Fruit fly (Drosophila melanogaster): ENCODE results near the gene Ssdp.

Gene Ssdp

DNA sequence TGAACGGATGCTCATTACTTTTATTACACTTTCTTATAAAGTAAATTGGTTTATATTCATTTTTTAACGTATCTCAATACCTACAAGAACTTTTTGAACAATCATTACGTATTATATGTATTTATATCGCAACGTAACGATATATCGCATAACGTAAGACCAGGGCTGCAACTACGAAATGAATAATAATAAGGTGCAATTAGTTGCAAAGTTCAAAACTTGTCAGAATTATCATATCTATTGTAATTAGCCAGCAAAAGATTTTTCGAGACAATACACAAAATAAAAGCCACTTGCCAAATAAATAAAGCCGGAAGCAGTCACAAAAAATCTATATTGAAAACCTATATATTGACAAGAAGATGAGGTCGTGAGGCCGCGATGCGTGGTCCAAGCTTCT is 15.9 kb upstream of the Ssdp start (continued):
- TF ChIP-seq emc (GFP tag; optimal IDR thresholded peaks at IDR 0.05), result no peak
- TF ChIP-seq NK7.1 (GFP tag; optimal IDR thresholded peaks at IDR 0.05), result no peak
- TF ChIP-seq zen (tag; optimal IDR thresholded peaks at IDR 0.05), result no peak
- no peak for TF ChIP-seq pho (GFP tag; optimal IDR thresholded peaks at IDR 0.05)
- no peak for TF ChIP-seq fd64A (GFP tag; optimal IDR thresholded peaks at IDR 0.05)
- TF ChIP-seq run (tag; optimal IDR thresholded peaks at IDR 0.05), result no peak
- no peak for TF ChIP-seq CG17912 (GFP tag; optimal IDR thresholded peaks at IDR 0.05)
- TF ChIP-seq phol (tag; optimal IDR thresholded peaks at IDR 0.05), result peak; percentile 37
- peak; percentile 24 for TF ChIP-seq pum (GFP tag; optimal IDR thresholded peaks at IDR 0.05)
- no peak for TF ChIP-seq maf-S (GFP tag; optimal IDR thresholded peaks at IDR 0.05)
- no peak for TF ChIP-seq fd102C (GFP tag; optimal IDR thresholded peaks at IDR 0.05)
- TF ChIP-seq CG8359 (GFP tag; optimal IDR thresholded peaks at IDR 0.05; ENCODE audit: borderline replicate concordance), result no peak
- peak; percentile 93 for TF ChIP-seq Med (GFP tag)
- peak; percentile 53 for TF ChIP-seq CG2116 (GFP tag; optimal IDR thresholded peaks at IDR 0.05)
- TF ChIP-seq CG7372 (GFP tag; IDR thresholded peaks at IDR 0.05), result no peak
- peak; percentile 24 for TF ChIP-seq Meics (GFP tag; optimal IDR thresholded peaks at IDR 0.05)
- no peak for TF ChIP-seq Hand (GFP tag; optimal IDR thresholded peaks at IDR 0.05)
- no peak for TF ChIP-seq Sin3A (optimal IDR thresholded peaks at IDR 0.05)
- no peak for TF ChIP-seq CG1024 (GFP tag; IDR thresholded peaks at IDR 0.05)
- no peak for TF ChIP-seq CG30431 (GFP tag; optimal IDR thresholded peaks at IDR 0.05)
- TF ChIP-seq org-1 (GFP tag; optimal IDR thresholded peaks at IDR 0.05), result no peak
- no peak for TF ChIP-seq CG31365 (tag; optimal IDR thresholded peaks at IDR 0.05)
- TF ChIP-seq MTF-1 (GFP tag; optimal IDR thresholded peaks at IDR 0.05; ENCODE audit: borderline replicate concordance), result no peak
- TF ChIP-seq CG13624 (GFP tag; optimal IDR thresholded peaks at IDR 0.05), result no peak
- no peak for TF ChIP-seq dimm (GFP tag; IDR thresholded peaks at IDR 0.05)
- TF ChIP-seq slbo (GFP tag; IDR thresholded peaks at IDR 0.05), result peak; percentile 46; the same call in 1 of the 2 replicates
- TF ChIP-seq CG5245 (GFP tag; optimal IDR thresholded peaks at IDR 0.05), result no peak
- TF ChIP-seq pb (GFP tag; optimal IDR thresholded peaks at IDR 0.05), result no peak
- TF ChIP-seq Vsx1 (GFP tag; optimal IDR thresholded peaks at IDR 0.05), result no peak
- TF ChIP-seq gsb (GFP tag; IDR thresholded peaks at IDR 0.05), result no peak
- no peak for TF ChIP-seq MESR4 (GFP tag; optimal IDR thresholded peaks at IDR 0.05)
- peak; percentile 32 for TF ChIP-seq CG13424 (tag; optimal IDR thresholded peaks at IDR 0.05)
- no peak for TF ChIP-seq CG8944 (GFP tag; optimal IDR thresholded peaks at IDR 0.05)
- TF ChIP-seq CG15269 (tag; optimal IDR thresholded peaks at IDR 0.05), result no peak
- 0 out of 3 replicates have a peak, but pooled peaks have one; percentile 36 for TF ChIP-seq CG14860 (GFP tag; IDR thresholded peaks at IDR 0.05; ENCODE audit: partially characterized antibody)
- peak; percentile 10; the same call in 1 of the 2 replicates for TF ChIP-seq Atf6 (GFP tag; IDR thresholded peaks at IDR 0.05)
- no peak for TF ChIP-seq slp2 (GFP tag; optimal IDR thresholded peaks at IDR 0.05)
- TF ChIP-seq YL-1 (GFP tag; optimal IDR thresholded peaks at IDR 0.05), result no peak
- TF ChIP-seq kah (GFP tag; optimal IDR thresholded peaks at IDR 0.05), result no peak
- no peak for TF ChIP-seq CG17328 (GFP tag; IDR thresholded peaks at IDR 0.05)
- TF ChIP-seq nau (GFP tag; optimal IDR thresholded peaks at IDR 0.05), result no peak
- TF ChIP-seq lmd (GFP tag; IDR thresholded peaks at IDR 0.05), result peak; percentile 25; the same call in 1 of the 2 replicates
- TF ChIP-seq Ravus (GFP tag; IDR thresholded peaks at IDR 0.05), result no peak
- TF ChIP-seq peb (GFP tag; IDR thresholded peaks at IDR 0.05), result no peak
- peak; percentile 40 for TF ChIP-seq CG7839 (tag; optimal IDR thresholded peaks at IDR 0.05)
- no peak for TF ChIP-seq Mes4 (GFP tag; optimal IDR thresholded peaks at IDR 0.05)
- no peak for TF ChIP-seq CG5953 (GFP tag; IDR thresholded peaks at IDR 0.05)
- no peak for TF ChIP-seq BtbVII (GFP tag; optimal IDR thresholded peaks at IDR 0.05)
- peak; percentile 13 for TF ChIP-seq NfI (GFP tag; optimal IDR thresholded peaks at IDR 0.05)
- no peak for TF ChIP-seq CG14710 (tag; optimal IDR thresholded peaks at IDR 0.05)
- peak; percentile 72; the same call in 2 of the 3 replicates for TF ChIP-seq knrl (GFP tag; IDR thresholded peaks at IDR 0.05; ENCODE audit: partially characterized antibody)
- TF ChIP-seq hth (optimal IDR thresholded peaks at IDR 0.05), result no peak

Data from whole organism, embryonic.